Worm (Caenorhabditis elegans): Measurements from ENCODE around the gene C02F5.12.

Gene C02F5.12

DNA sequence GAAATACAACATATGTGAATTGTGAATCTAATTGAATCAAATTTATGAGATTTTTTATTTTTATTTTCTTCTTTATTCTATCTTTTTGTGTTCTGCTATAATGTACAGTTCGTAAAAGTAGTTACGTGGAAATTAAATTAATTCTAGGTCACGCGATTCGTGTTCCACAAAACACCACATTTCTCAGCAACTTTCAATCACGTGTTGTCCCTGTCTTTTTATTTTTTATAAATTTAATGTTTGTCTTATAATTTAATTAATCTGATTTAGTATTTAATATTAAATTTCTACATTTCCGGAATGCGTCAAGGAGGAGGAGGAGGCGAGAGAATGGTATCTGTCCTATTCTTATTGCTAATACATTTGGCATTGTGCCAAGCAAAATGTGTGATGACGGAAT is 15.2 kb upstream of the C02F5.12 start, which contains the start of gene ncr-2:
Gene ncr-2, plus strand, starts transcription at position 301 of the 400 bp plus-strand sequence.
- TF ChIP-seq unc-62 (GFP tag; optimal IDR thresholded peaks at IDR 0.05), result no peak

DNA sequence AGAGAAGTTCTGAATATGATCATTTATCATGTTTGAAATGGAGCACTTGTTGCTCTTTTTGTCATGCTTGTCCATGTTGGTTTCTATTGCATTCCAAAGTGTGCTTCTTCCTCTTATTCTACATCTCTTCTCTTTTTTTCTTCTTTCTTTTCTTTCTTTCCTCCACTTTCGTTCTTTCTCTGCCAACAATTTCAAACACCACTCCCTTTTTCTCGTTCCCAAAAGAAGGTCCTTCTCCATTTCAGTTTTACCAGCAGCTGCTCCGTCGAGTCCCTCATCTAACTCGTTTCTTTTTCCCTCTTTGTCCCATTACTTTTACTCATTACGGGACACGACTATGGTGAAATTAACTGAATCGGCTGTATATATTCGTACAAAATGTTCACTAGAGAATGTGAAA is 12.1 kb upstream of the C02F5.12 start, which contains the start of gene F09G8.5:
Gene F09G8.5, plus strand, starts transcription at position 38 of the 400 bp plus-strand sequence.
- TF ChIP-seq unc-62 (GFP tag; optimal IDR thresholded peaks at IDR 0.05), result no peak

DNA sequence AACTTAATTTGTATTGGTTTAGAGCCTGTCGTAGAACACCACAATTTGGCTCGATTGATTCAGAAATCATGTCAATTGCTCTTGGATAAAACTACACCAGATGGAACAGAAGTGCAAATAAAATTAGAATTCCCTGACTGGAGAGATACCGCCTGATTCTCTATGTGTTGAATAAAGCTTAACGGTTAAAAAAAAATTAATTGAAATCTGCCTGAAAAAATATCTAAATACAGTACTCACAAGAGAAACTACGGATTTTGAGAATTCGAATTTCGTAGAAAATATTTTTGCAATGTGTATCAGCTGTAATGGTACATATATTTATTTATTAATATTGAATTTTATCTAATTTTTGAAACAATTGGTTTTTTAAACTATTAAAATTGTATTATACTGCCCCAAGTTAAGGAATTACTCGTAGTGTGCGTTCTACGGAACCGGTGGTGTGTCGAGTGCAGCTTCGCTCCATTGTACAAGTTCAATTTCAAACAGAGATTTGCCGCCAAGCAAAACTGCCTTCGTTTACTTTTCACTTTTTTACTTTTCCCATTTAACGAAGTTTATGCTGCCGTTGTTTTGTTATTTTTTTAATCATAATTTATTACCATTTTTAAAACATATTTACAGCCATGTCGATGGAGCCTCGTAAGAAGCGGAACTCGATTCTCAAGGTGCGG is 7.3 kb upstream of the C02F5.12 start, which contains the start of gene knl-1:
Gene knl-1, plus strand, starts transcription at position 626 of the 677 bp plus-strand sequence.
- TF ChIP-seq unc-62 (GFP tag; optimal IDR thresholded peaks at IDR 0.05), result no peak

DNA sequence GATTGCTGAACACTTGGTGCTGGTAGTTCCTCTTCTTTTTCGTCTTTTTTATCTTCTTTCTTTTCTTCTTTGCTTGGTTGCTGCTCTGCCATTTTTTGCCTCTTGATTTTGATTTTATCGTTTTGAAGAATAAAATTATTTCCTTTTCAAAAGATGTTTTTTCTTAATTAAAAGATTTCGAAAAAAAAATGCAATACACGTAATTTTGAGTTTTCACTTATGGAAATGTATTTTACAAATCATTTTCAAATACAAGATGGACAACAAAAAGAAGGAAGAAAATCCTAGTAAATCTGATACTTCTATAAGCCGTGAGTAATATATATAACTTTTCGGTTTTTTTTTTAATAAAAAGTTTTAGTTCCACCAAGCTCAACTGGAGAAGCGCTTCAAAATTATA is 6.6 kb upstream of the C02F5.12 start, which contains the start of the genes C02F5.10 and C02F5.2:
Gene C02F5.10, minus strand, starts transcription at position 101 of the 400 bp plus-strand sequence.
Gene C02F5.2, plus strand, starts transcription at position 239 of the 400 bp plus-strand sequence.
- no peak for TF ChIP-seq unc-62 (GFP tag; optimal IDR thresholded peaks at IDR 0.05)

DNA sequence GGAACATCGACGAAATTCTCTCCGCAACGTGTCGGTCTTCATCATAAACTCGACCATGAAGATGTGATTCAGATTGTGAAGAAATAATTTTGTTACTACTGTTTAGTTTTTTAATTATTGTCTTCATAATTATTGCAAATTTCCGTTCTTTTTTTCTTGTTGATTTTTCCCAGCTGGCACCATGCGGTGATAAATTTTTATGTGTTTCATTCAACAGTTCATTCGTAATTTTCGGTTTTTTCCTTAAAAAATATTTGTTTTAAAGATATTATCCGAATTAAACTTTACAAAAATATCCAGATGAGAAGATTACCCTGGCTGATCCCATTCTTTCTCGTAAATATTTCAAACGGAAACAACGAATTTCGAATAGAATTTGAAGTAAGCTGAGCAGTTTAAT is 4.2 kb upstream of the C02F5.12 start, which contains the start of gene C02F5.13:
Gene C02F5.13, plus strand, starts transcription at position 301 of the 400 bp plus-strand sequence.
- TF ChIP-seq unc-62 (GFP tag; optimal IDR thresholded peaks at IDR 0.05), result no peak

DNA sequence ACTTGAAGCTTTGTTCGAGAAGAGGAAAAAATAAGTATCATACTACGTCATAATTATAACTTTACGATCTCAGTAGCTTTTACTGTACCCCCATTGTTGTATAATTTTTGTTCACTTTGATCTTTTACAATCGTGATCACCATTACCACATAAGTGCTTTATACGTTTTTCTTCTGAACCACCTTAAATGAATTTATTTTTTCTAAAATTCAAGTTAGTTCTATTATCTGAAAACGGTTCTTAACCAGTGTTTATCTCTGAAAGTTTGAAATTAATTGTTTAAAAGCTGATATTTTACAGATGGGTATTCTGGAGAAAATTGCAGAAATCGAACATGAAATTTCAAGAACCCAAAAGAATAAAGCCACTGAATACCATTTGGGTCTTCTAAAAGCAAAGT is 2.8 kb upstream of the C02F5.12 start, which contains the start of gene C02F5.3:
Gene C02F5.3, plus strand, starts transcription at position 301 of the 400 bp plus-strand sequence.
- TF ChIP-seq unc-62 (GFP tag; optimal IDR thresholded peaks at IDR 0.05), result no peak

DNA sequence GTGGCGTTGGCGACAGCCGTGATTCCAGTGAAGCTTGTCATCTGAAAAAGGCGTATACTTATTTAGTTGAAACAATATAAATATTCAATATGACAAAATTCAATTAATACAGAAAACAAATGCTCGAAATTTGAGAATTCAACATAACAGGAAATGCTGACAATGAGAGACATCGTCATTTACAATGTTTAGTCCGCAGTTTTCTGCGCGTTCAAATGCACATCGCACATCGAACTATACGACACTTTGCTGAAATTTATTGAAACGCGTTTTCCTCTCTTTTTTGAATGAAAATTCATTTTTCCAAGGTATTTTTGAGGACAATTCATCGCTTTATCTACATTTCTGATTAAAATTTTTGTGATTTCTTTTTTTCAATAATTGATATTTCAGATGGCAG is 1.2 kb upstream of the C02F5.12 start, which contains the start of the genes pbs-6 and cids-1:
Gene pbs-6, minus strand, starts transcription at position 41 of the 400 bp plus-strand sequence.
Gene cids-1, plus strand, starts transcription at position 394 of the 400 bp plus-strand sequence.
- no peak for TF ChIP-seq unc-62 (GFP tag; optimal IDR thresholded peaks at IDR 0.05)

DNA sequence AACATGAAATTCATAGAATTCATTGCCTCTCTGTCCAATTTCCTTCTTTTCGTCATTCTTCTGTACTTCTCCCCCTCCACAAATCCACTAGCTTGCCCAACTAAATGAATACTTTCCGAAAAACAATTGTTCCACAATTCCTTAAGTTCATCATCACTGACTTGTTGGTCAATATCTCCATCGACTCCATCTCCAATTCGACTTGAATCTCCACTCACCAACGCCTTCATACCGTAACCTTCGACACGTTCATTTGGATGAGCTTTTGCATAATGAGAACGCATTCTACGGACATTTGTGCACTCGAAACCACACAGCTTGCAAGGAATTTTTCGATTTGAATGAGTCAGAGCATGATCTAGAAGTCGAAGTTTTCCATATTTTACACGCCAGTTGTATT is 1.9 kb downstream of the C02F5.12 start:
- TF ChIP-seq unc-62 (GFP tag; optimal IDR thresholded peaks at IDR 0.05), result no peak

DNA sequence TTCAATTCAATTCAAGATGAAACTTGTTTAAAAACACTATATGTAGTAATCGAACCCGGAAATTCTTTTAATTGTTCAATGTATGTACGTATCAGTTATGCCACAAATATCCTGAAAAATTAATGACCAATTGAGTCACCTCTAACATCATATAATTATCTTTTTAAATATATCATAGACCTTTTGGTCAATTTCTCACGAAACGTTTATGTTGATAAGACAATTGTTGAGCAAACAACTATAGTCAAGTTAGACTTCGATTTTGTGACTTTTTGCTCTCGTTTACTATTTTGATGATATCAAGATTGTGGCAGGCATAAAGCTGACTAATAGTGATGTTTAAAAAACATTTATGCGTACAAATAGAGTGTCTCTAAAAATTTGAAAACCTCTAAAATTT is 2.6 kb downstream of the C02F5.12 start:
- TF ChIP-seq unc-62 (GFP tag; optimal IDR thresholded peaks at IDR 0.05), result no peak

DNA sequence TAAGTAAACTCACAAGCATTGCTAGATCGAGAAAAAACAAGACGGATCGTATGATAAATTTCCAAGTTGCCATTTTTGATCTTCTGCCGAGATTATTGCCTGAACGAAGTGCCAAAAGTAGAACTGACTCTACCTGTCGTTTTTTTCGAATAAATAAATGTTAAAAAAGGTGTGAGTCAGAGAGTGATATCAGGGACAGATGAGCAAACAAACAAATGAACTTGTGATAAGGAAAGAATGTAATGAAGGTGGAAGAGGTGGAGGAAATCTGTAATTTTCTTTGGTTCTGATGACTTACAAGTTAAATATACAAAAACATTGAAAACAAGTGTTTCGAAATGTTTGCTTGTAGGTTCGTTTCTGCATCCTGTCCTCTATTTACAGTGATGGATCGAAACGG is 3.5 kb downstream of the C02F5.12 start, which contains the start of gene tsp-1:
Gene tsp-1, minus strand, starts transcription at position 99 of the 400 bp plus-strand sequence.
- no peak for TF ChIP-seq unc-62 (GFP tag; optimal IDR thresholded peaks at IDR 0.05)

DNA sequence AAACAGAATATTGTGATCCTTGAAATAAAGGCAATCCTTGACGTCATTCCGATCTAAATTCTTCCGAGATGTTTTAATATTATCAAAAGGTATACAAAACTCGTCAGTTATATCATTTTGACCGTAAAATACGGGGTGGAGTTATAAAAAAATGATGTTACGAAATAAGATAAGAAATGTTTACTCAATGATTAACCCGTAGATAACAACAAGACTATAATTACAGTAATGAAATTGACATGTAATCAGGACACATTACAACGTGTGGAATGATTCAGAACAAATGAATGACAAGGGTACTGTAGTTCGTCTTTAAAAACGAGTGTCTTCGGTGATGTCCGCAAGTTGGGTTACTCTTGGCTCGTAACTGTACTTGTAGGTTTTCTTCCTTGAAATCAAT is 5.0 kb downstream of the C02F5.12 start, which contains the start of gene tsp-2:
Gene tsp-2, minus strand, starts transcription at position 109 of the 400 bp plus-strand sequence.
- TF ChIP-seq unc-62 (GFP tag; optimal IDR thresholded peaks at IDR 0.05), result no peak

DNA sequence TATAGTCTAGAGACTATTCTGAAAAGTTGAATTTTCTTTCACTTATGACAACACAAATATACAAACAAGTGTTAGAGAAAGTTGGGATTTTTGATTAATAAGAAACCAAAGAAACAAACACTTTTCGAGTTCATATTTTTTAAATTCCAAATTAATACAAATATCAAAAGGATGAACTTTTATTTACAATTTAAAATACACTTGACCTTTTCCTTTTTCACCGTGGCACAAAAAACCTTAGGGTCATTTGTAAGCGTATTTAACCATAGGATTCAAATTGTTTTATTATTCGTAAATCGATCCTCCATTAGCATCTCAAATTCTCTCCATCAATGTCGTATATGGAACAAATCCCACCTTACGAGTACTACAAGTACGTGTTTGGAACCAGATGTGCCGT is 6.9 kb downstream of the C02F5.12 start, which contains the start of gene C02F5.5:
Gene C02F5.5, plus strand, starts transcription at position 301 of the 400 bp plus-strand sequence.
- no peak for TF ChIP-seq unc-62 (GFP tag; optimal IDR thresholded peaks at IDR 0.05)

DNA sequence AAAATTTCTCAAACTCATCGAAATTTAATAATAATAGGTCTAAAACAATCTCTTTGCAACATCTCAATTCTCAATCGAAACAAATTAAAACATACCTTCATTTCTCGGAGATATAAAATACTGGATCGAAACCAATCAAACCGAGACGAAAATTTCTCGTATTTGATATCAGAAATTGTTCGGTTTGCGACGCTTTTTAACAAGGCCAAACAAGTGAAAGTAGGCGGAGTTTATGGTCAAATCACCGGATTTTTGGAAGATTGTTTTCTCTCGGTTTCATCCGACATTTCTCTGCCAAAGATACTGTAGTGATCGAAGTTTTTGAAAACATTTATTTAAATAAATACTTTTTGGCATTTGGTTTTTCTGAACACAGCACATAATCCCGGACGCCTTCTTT is 7.5 kb downstream of the C02F5.12 start, which contains the start of gene C02F5.14:
Gene C02F5.14, minus strand, starts transcription at position 157 of the 400 bp plus-strand sequence.
- TF ChIP-seq unc-62 (GFP tag; optimal IDR thresholded peaks at IDR 0.05), result no peak

DNA sequence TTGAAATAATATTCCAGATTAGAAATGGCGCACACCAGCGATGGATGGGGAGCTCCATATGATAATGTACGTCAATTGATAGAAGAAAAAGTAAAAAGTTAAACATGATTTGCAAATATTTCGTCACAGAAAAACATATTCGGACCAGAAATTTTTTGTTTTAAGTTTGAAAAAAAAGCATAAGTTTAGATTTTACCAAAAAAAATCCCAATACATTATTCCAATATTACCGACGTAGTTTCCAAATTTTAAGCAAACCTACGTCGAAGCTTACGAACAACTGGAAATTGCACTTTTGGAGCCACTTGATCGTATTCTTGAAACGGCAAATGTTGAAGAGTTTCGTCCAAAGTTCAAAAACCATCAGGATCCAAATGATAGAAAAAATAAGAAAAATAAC is 10.2 kb downstream of the C02F5.12 start, which contains the start of gene henn-1:
Gene henn-1, plus strand, starts transcription at position 18 of the 400 bp plus-strand sequence.
- no peak for TF ChIP-seq unc-62 (GFP tag; optimal IDR thresholded peaks at IDR 0.05)

DNA sequence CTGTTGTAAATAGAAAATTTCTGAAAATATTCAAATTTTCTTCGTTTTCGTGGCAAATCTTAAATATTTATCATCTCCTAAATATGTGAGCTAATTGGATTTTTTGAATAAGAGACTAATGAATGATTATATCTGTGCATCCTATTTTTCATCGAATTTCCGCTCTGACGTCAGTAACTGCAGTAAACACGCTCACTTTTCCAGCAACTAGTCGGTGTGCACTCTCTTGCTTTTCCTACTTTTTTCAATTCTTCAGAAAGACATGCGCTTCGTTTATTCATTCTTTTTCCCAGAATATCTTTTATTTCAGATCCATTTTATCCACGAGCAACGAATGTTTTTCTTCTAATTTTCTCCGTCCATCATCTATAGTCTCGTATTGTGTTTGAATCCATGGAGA is 13.3 kb downstream of the C02F5.12 start:
- no peak for TF ChIP-seq unc-62 (GFP tag; optimal IDR thresholded peaks at IDR 0.05)

DNA sequence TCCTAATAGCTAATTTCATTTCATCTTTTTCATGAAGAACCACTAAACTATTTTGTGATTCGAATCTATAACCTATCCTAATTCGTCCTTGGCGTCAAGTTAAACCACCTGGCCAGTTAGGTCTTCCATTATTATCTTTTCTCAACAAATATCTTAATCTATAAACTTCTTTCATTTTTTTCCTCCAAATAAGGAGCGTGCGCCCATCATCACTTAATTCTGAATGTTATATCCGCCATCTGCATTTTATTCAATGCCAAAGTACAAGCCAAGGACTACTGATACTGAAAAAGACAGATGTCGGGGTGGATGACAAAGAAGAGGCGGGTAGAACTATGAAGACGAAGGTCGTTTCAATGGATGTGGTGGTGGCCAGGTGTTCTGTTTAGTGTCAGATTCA is 13.9 kb downstream of the C02F5.12 start:
- no peak for TF ChIP-seq unc-62 (GFP tag; optimal IDR thresholded peaks at IDR 0.05)

Measured in whole organism, dauer.